Worm (Caenorhabditis elegans) whole organism, late embryonic: ENCODE data around the gene srgp-1.

Source experiments
- C08G9.2 ChIP-seq: sonication (generic microtip); optimal IDR thresholded peaks from 2 replicates; lab custom pipeline; 2016; ENCODE audit warnings: mild to moderate bottlenecking, missing genetic modification characterization, moderate library complexity, missing compliant biosample characterization
- F13H6.1 ChIP-seq: sonication (generic microtip); optimal IDR thresholded peaks from 2 replicates; lab custom pipeline; 2016; ENCODE audit warnings: missing genetic modification characterization, missing compliant biosample characterization
- K02D7.2 ChIP-seq: sonication (generic microtip); optimal IDR thresholded peaks from 2 replicates; lab custom pipeline; 2017; ENCODE audit warnings: mild to moderate bottlenecking, missing genetic modification characterization, missing compliant biosample characterization
- T23F11.4 ChIP-seq: fragments of 200-800 bp; sonication (Bioruptor generic); optimal IDR thresholded peaks from 2 replicates; lab custom pipeline; 2018; ENCODE audit warnings: mild to moderate bottlenecking, missing genetic modification characterization, missing compliant biosample characterization
- ahr-1 ChIP-seq: sonication (generic microtip); optimal IDR thresholded peaks from 2 replicates; lab custom pipeline; 2016; ENCODE audit warnings: missing genetic modification characterization, missing compliant biosample characterization
- ama-1 ChIP-seq: fragments of 150-350 bp; optimal IDR thresholded peaks from 2 replicates; lab custom pipeline; 2014
- ceh-14 ChIP-seq: sonication (generic microtip); optimal IDR thresholded peaks from 2 replicates; lab custom pipeline; 2016; ENCODE audit warnings: missing genotype, missing genetic modification characterization, missing compliant biosample characterization
- ceh-18 ChIP-seq: sonication (generic microtip); optimal IDR thresholded peaks from 2 replicates; lab custom pipeline; 2016; ENCODE audit warnings: missing genetic modification characterization, missing compliant biosample characterization
- ceh-24 ChIP-seq: sonication (generic microtip); optimal IDR thresholded peaks from 2 replicates; lab custom pipeline; 2016; ENCODE audit warnings: mild to moderate bottlenecking, missing genetic modification characterization, missing compliant biosample characterization
- ceh-31 ChIP-seq: sonication (generic microtip); optimal IDR thresholded peaks from 2 replicates; lab custom pipeline; 2016; ENCODE audit warnings: missing genetic modification characterization, missing compliant biosample characterization
- ceh-45 ChIP-seq: fragments of 200-800 bp; sonication (Bioruptor generic); IDR thresholded peaks from 2 replicates; pipeline ENCODE4 v1.3.6; 2022; ENCODE audit warnings: missing genetic modification reagents, missing genetic modification characterization, missing compliant biosample characterization
- ceh-6 ChIP-seq: fragments of 200-800 bp; sonication (Bioruptor generic); optimal IDR thresholded peaks from 2 replicates; lab custom pipeline; 2018; ENCODE audit warnings: mild to moderate bottlenecking, missing genetic modification characterization, missing compliant biosample characterization
- ceh-9 ChIP-seq: sonication (generic microtip); optimal IDR thresholded peaks from 2 replicates; lab custom pipeline; 2016; ENCODE audit warnings: mild to moderate bottlenecking, missing genetic modification characterization, inconsistent platforms, missing compliant biosample characterization
- che-1 ChIP-seq: sonication (generic microtip); optimal IDR thresholded peaks from 2 replicates; lab custom pipeline; 2016; ENCODE audit warnings: mild to moderate bottlenecking, missing genetic modification characterization, missing compliant biosample characterization
- dve-1 ChIP-seq: sonication (generic microtip); optimal IDR thresholded peaks from 2 replicates; lab custom pipeline; 2017; ENCODE audit warnings: antibody characterized with exemption, mild to moderate bottlenecking, missing genetic modification characterization, missing compliant biosample characterization
- elt-4 ChIP-seq: sonication (generic microtip); optimal IDR thresholded peaks from 2 replicates; lab custom pipeline; 2016; ENCODE audit warnings: missing genetic modification characterization, missing compliant biosample characterization
- eyg-1 ChIP-seq: sonication (generic microtip); optimal IDR thresholded peaks from 2 replicates; lab custom pipeline; 2016; ENCODE audit warnings: missing genotype, missing genetic modification characterization, missing compliant biosample characterization
- fax-1 ChIP-seq: sonication (generic microtip); optimal IDR thresholded peaks from 2 replicates; lab custom pipeline; 2016; ENCODE audit warnings: missing genotype, missing genetic modification characterization, missing compliant biosample characterization
- hlh-13 ChIP-seq: fragments of 200-800 bp; sonication (Bioruptor generic); optimal IDR thresholded peaks from 2 replicates; lab custom pipeline; 2018; ENCODE audit warnings: mild to moderate bottlenecking, missing genetic modification characterization, missing compliant biosample characterization
- hlh-15 ChIP-seq: sonication (generic microtip); optimal IDR thresholded peaks from 2 replicates; lab custom pipeline; 2016; ENCODE audit warnings: missing genetic modification characterization, missing compliant biosample characterization
- hlh-8 ChIP-seq: sonication (generic microtip); optimal IDR thresholded peaks from 2 replicates; lab custom pipeline; 2016; ENCODE audit warnings: missing genotype, missing genetic modification characterization, missing compliant biosample characterization
- madf-2 ChIP-seq: sonication (generic microtip); optimal IDR thresholded peaks from 2 replicates; lab custom pipeline; 2017; ENCODE audit warnings: missing genetic modification characterization, missing compliant biosample characterization
- mec-3 ChIP-seq: sonication (generic microtip); optimal IDR thresholded peaks from 2 replicates; lab custom pipeline; 2016; ENCODE audit warnings: borderline replicate concordance, missing genetic modification characterization, missing compliant biosample characterization
- nhr-232 ChIP-seq: sonication (generic microtip); optimal IDR thresholded peaks from 2 replicates; lab custom pipeline; 2016; ENCODE audit warnings: missing genetic modification characterization, missing compliant biosample characterization
- odd-2 ChIP-seq: sonication (generic microtip); optimal IDR thresholded peaks from 2 replicates; lab custom pipeline; 2017; ENCODE audit warnings: antibody characterized with exemption, mild to moderate bottlenecking, missing genetic modification characterization, missing compliant biosample characterization
- pat-9 ChIP-seq: fragments of 200-800 bp; sonication (Bioruptor generic); optimal IDR thresholded peaks from 2 replicates; lab custom pipeline; 2018; ENCODE audit warnings: mild to moderate bottlenecking, missing genetic modification characterization, moderate library complexity, missing compliant biosample characterization
- pax-1 ChIP-seq: fragments of 150-350 bp; optimal IDR thresholded peaks from 2 replicates; lab custom pipeline; 2014; ENCODE audit warnings: missing biosample characterization, missing genetic modification characterization
- pha-2 ChIP-seq: sonication (generic microtip); optimal IDR thresholded peaks from 2 replicates; lab custom pipeline; 2017; ENCODE audit warnings: mild to moderate bottlenecking, missing genetic modification characterization, missing compliant biosample characterization
- pha-4 ChIP-seq: fragments of 150-350 bp; optimal IDR thresholded peaks from 2 replicates; lab custom pipeline; 2018; ENCODE audit warnings: missing biosample characterization, missing genetic modification reagents, missing genetic modification characterization
- pqm-1 ChIP-seq: sonication (generic microtip); optimal IDR thresholded peaks from 2 replicates; lab custom pipeline; 2016; ENCODE audit warnings: missing genetic modification characterization, missing compliant biosample characterization
- ref-2 ChIP-seq: sonication (generic microtip); optimal IDR thresholded peaks from 2 replicates; lab custom pipeline; 2016; ENCODE audit warnings: missing genetic modification characterization, missing compliant biosample characterization
- rnt-1 ChIP-seq: sonication (generic microtip); optimal IDR thresholded peaks from 2 replicates; lab custom pipeline; 2016; ENCODE audit warnings: missing genetic modification characterization, missing compliant biosample characterization
- sox-2 ChIP-seq: fragments of 200-800 bp; sonication (Bioruptor generic); IDR thresholded peaks from 2 replicates; pipeline ENCODE4 v1.3.6; 2022; ENCODE audit warnings: missing genetic modification reagents, missing genetic modification characterization, missing compliant biosample characterization
- sox-4 ChIP-seq: sonication (generic microtip); optimal IDR thresholded peaks from 2 replicates; lab custom pipeline; 2017; ENCODE audit warnings: mild to moderate bottlenecking, missing genetic modification characterization, inconsistent platforms, missing compliant biosample characterization
- syd-9 ChIP-seq: sonication (generic microtip); optimal IDR thresholded peaks from 2 replicates; lab custom pipeline; 2016; ENCODE audit warnings: mild to moderate bottlenecking, missing genetic modification characterization, moderate library complexity, missing compliant biosample characterization
- ttx-3 ChIP-seq: sonication (generic microtip); optimal IDR thresholded peaks from 2 replicates; lab custom pipeline; 2016; ENCODE audit warnings: missing genetic modification reagents, missing genetic modification characterization, missing compliant biosample characterization
- unc-3 ChIP-seq, 2 experiments: fragments of 200-800 bp in 1 of 2; sonication (Bioruptor generic) in 1 of 2; sonication (generic microtip) in 1 of 2; conservative IDR thresholded peaks in 1 of 2; optimal IDR thresholded peaks in 1 of 2; 2 replicates each; pipeline versions ENCODE4 v1.3.6 to Lab custom; 2016 to 2022; ENCODE audit warnings: missing compliant biosample characterization in 2 of 2, missing genetic modification characterization in 2 of 2, missing genetic modification reagents in 1 of 2
- unc-55 ChIP-seq: sonication (generic microtip); optimal IDR thresholded peaks from 2 replicates; lab custom pipeline; 2017; ENCODE audit warnings: missing biosample characterization, missing genetic modification reagents, missing genetic modification characterization
- zip-5 ChIP-seq: sonication (generic microtip); optimal IDR thresholded peaks from 2 replicates; lab custom pipeline; 2016; ENCODE audit warnings: missing genetic modification characterization, missing compliant biosample characterization

Gene srgp-1

DNA sequence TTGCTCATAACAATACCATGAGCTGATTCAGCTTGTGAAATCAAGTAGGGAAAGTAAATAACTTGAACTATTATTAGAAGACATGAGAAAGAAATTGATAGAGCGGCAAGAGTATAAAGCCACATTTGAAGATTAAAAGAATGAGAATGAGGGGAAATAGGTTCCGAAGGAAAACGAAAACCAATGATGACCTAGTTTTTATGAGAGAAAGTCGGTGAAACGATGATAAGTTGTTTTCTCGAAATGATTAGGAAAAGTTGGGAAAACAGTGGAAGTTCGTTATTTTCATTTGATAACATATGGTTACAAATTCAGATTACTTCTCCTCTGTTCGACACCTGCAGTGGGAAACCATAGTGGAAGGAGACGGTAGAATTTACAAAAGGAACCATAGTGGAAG, 18.5 kb upstream of the srgp-1 start, which contains the start of gene col-128:
col-128 (minus strand) TSS at position 148 of the 400 bp plus-strand sequence.
- TF ChIP-seq ceh-14 (tag; lab: Kevin White, UChicago) (no peak), ceh-24 (tag; lab: Kevin White, UChicago) (no peak), ref-2 (tag; lab: Kevin White, UChicago) (no peak), nhr-232 (tag; lab: Kevin White, UChicago) (no peak), hlh-15 (no peak), odd-2 (tag; lab: Kevin White, UChicago) (no peak), ahr-1 (tag; lab: Kevin White, UChicago) (no peak), dve-1 (tag; lab: Kevin White, UChicago) (no peak), sox-4 (tag; lab: Kevin White, UChicago) (no peak), zip-5 (tag; lab: Kevin White, UChicago) (no peak), madf-2 (tag; lab: Kevin White, UChicago) (no peak), K02D7.2 (no peak), eyg-1 (tag; lab: Kevin White, UChicago) (no peak), sox-2 (GFP tag; lab: Robert Waterston, UW) (no peak), syd-9 (tag; lab: Kevin White, UChicago) (no peak), ttx-3 (no peak), ceh-6 (GFP tag; lab: Kevin White, UChicago) (no peak)

ce11 chrIV:11561677-11562076, 8.6 kb upstream of the srgp-1 start, which contains the start of gene F12F6.7:
Gene F12F6.7 (minus strand): TSS chrIV:11561833.
- no peak for TF ChIP-seq fax-1 (tag; lab: Kevin White, UChicago)
- no peak for TF ChIP-seq pax-1 (tag; lab: Kevin White, UChicago)
- TF ChIP-seq ceh-45 (GFP tag; lab: Robert Waterston, UW), result no peak
- no peak for TF ChIP-seq ceh-31 (tag; lab: Kevin White, UChicago)
- no peak for TF ChIP-seq unc-55 (GFP tag; lab: Kevin White, UChicago)
- no peak for TF ChIP-seq che-1
- no peak for TF ChIP-seq pat-9 (tag; lab: Kevin White, UChicago)
- no peak for TF ChIP-seq T23F11.4 (GFP tag; lab: Kevin White, UChicago)
- TF ChIP-seq pha-4 (tag; lab: Kevin White, UChicago), result no peak
- TF ChIP-seq C08G9.2 (tag; lab: Kevin White, UChicago), result no peak
- no peak for TF ChIP-seq pqm-1 (tag; lab: Kevin White, UChicago)
- TF ChIP-seq ceh-18 (tag; lab: Kevin White, UChicago), result no peak
- no peak for TF ChIP-seq F13H6.1 (tag; lab: Kevin White, UChicago)
- no peak for TF ChIP-seq ttx-3
- TF ChIP-seq pha-2 (tag; lab: Kevin White, UChicago), result no peak
- no peak for TF ChIP-seq hlh-8
- TF ChIP-seq hlh-13 (GFP tag; lab: Kevin White, UChicago), result no peak
- no peak for TF ChIP-seq syd-9 (tag; lab: Kevin White, UChicago)
- TF ChIP-seq mec-3, result no peak

ce11 chrIV:11563090-11563489, 7.2 kb upstream of the srgp-1 start:
- TF ChIP-seq ceh-9 (tag; lab: Kevin White, UChicago), result no peak
- no peak for TF ChIP-seq ceh-31 (tag; lab: Kevin White, UChicago)
- TF ChIP-seq madf-2 (tag; lab: Kevin White, UChicago), result no peak
- no peak for TF ChIP-seq ama-1 (lab: Kevin White, UChicago)
- TF ChIP-seq elt-4, result no peak
- TF ChIP-seq unc-3 (GFP tag; conservative IDR thresholded peaks at IDR 0.05; lab: Robert Waterston, UW), result no peak
- no peak for TF ChIP-seq unc-3 (tag; optimal IDR thresholded peaks at IDR 0.05; lab: Kevin White, UChicago)
- TF ChIP-seq hlh-15, result no peak
- TF ChIP-seq pha-4 (tag; lab: Kevin White, UChicago), result no peak
- TF ChIP-seq rnt-1 (tag; lab: Kevin White, UChicago), result no peak
